Fruit fly (Drosophila melanogaster) whole organism, prepupa: ENCODE results near the gene CG32944.

Source experiments
- Blimp-1 ChIP-seq: fragments of 200-800 bp; sonication (Bioruptor generic); optimal IDR thresholded peaks from 3 replicates; lab custom pipeline; 2017; ENCODE audit warnings: missing biosample characterization, missing genetic modification characterization, mild to moderate bottlenecking, moderate library complexity, missing genetic modification reagents
- CG10631 ChIP-seq: fragments of 200-800 bp; sonication (Bioruptor generic); optimal IDR thresholded peaks from 2 replicates; lab custom pipeline; 2016; ENCODE audit warnings: missing biosample characterization, missing genetic modification characterization
- CG10669 ChIP-seq: fragments of 200-800 bp; sonication (Bioruptor generic); optimal IDR thresholded peaks from 3 replicates; lab custom pipeline; 2018; ENCODE audit warnings: missing biosample characterization, mild to moderate bottlenecking, missing genetic modification characterization, moderate library complexity
- CG11294 ChIP-seq: fragments of 200-800 bp; sonication (Bioruptor generic); IDR thresholded peaks from 2 replicates; pipeline ENCODE4 v1.3.6; 2022; ENCODE audit warnings: missing biosample characterization, missing genetic modification characterization
- CG11762 ChIP-seq: fragments of 200-800 bp; sonication (Bioruptor generic); optimal IDR thresholded peaks from 3 replicates; lab custom pipeline; 2016; ENCODE audit warnings: missing biosample characterization, missing genetic modification characterization; ENCODE audit not compliant: insufficient read depth
- CG11902 ChIP-seq: fragments of 200-800 bp; sonication (Bioruptor generic); optimal IDR thresholded peaks from 3 replicates; lab custom pipeline; 2016; ENCODE audit warnings: missing biosample characterization, missing genetic modification characterization
- CG15336 ChIP-seq: fragments of 200-800 bp; sonication (Bioruptor generic); IDR thresholded peaks from 2 replicates; pipeline ENCODE4 v1.3.6; 2022; ENCODE audit warnings: missing biosample characterization, missing genetic modification characterization
- CG1621 ChIP-seq: fragments of 200-800 bp; sonication (Bioruptor generic); optimal IDR thresholded peaks from 3 replicates; lab custom pipeline; 2018; ENCODE audit warnings: missing biosample characterization, mild to moderate bottlenecking, missing genetic modification characterization
- CG16779 ChIP-seq: fragments of 200-800 bp; sonication (Bioruptor generic); optimal IDR thresholded peaks from 3 replicates; lab custom pipeline; 2017; ENCODE audit warnings: missing biosample characterization, mild to moderate bottlenecking, missing genetic modification characterization
- CG3032 ChIP-seq: fragments of 200-800 bp; optimal IDR thresholded peaks from 2 replicates; lab custom pipeline; 2019; ENCODE audit warnings: missing biosample characterization, mild to moderate bottlenecking, missing genetic modification characterization, moderate library complexity
- CG31627 ChIP-seq: fragments of 200-800 bp; sonication (Bioruptor generic); optimal IDR thresholded peaks from 3 replicates; lab custom pipeline; 2016; ENCODE audit warnings: missing biosample characterization, missing genetic modification characterization
- CG34406 ChIP-seq: fragments of 200-800 bp; sonication (Bioruptor generic); optimal IDR thresholded peaks from 3 replicates; lab custom pipeline; 2016; ENCODE audit warnings: missing biosample characterization, missing genetic modification characterization
- CG4318 ChIP-seq: fragments of 200-800 bp; sonication (Bioruptor generic); optimal IDR thresholded peaks from 3 replicates; lab custom pipeline; 2017; ENCODE audit warnings: missing biosample characterization, mild to moderate bottlenecking, missing genetic modification characterization
- CG6163 ChIP-seq: fragments of 200-800 bp; sonication (Bioruptor generic); IDR thresholded peaks from 3 replicates; pipeline ENCODE4 v1.3.6; 2022; ENCODE audit warnings: missing biosample characterization, missing genetic modification characterization
- CG6276 ChIP-seq: fragments of 200-800 bp; sonication (Bioruptor generic); optimal IDR thresholded peaks from 2 replicates; lab custom pipeline; 2017; ENCODE audit warnings: missing biosample characterization, mild to moderate bottlenecking, missing genetic modification characterization
- CG6792 ChIP-seq: fragments of 200-800 bp; sonication (Bioruptor generic); optimal IDR thresholded peaks from 3 replicates; lab custom pipeline; 2016; ENCODE audit warnings: missing biosample characterization, missing genetic modification characterization
- CG6808 ChIP-seq: fragments of 200-800 bp; sonication (Bioruptor generic); optimal IDR thresholded peaks from 3 replicates; lab custom pipeline; 2017; ENCODE audit warnings: missing biosample characterization, missing genetic modification characterization, mild to moderate bottlenecking, moderate library complexity, missing genetic modification reagents
- CG6854 ChIP-seq: fragments of 200-800 bp; sonication (Bioruptor generic); optimal IDR thresholded peaks from 2 replicates; lab custom pipeline; 2017; ENCODE audit warnings: missing biosample characterization, mild to moderate bottlenecking, missing genetic modification characterization
- CG7368 ChIP-seq: fragments of 200-800 bp; sonication (Bioruptor generic); optimal IDR thresholded peaks from 3 replicates; lab custom pipeline; 2016; ENCODE audit warnings: missing biosample characterization, missing genetic modification characterization
- CG8119 ChIP-seq: fragments of 200-800 bp; sonication (Bioruptor generic); IDR thresholded peaks from 3 replicates; pipeline ENCODE4 v1.3.6; 2022; ENCODE audit warnings: missing biosample characterization, missing genetic modification characterization
- CG8319 ChIP-seq: fragments of 200-800 bp; sonication (Bioruptor generic); optimal IDR thresholded peaks from 3 replicates; lab custom pipeline; 2016; ENCODE audit warnings: missing biosample characterization, missing genetic modification characterization
- CG8632 ChIP-seq: fragments of 200-800 bp; sonication (Bioruptor generic); optimal IDR thresholded peaks from 3 replicates; lab custom pipeline; 2016; ENCODE audit warnings: missing biosample characterization, missing genetic modification characterization
- Eip75B ChIP-seq: fragments of 200-800 bp; sonication (Bioruptor generic); optimal IDR thresholded peaks from 3 replicates; lab custom pipeline; 2016; ENCODE audit warnings: missing biosample characterization, missing genetic modification characterization
- Eip78C ChIP-seq: fragments of 200-800 bp; sonication (Bioruptor generic); peaks from one replicate; lab custom pipeline; 2016; ENCODE audit warnings: missing biosample characterization, missing genetic modification characterization
- Ets21C ChIP-seq: fragments of 200-800 bp; sonication (Bioruptor generic); optimal IDR thresholded peaks from 3 replicates; lab custom pipeline; 2016; ENCODE audit warnings: missing biosample characterization, missing genetic modification characterization
- Ets96B ChIP-seq: fragments of 200-800 bp; optimal IDR thresholded peaks from 2 replicates; lab custom pipeline; 2019; ENCODE audit warnings: missing biosample characterization, mild to moderate bottlenecking, missing genetic modification characterization, moderate library complexity
- Gug ChIP-seq: fragments of 200-800 bp; sonication (Bioruptor generic); IDR thresholded peaks from 2 replicates; pipeline ENCODE4 v1.3.6; 2022; ENCODE audit warnings: missing biosample characterization, missing genetic modification characterization
- Hr39 ChIP-seq: fragments of 200-800 bp; sonication (Bioruptor generic); optimal IDR thresholded peaks from 2 replicates; lab custom pipeline; 2016; ENCODE audit warnings: missing biosample characterization, missing genetic modification characterization
- Hr4 ChIP-seq: fragments of 200-800 bp; sonication (Bioruptor generic); optimal IDR thresholded peaks from 3 replicates; lab custom pipeline; 2016; ENCODE audit warnings: missing biosample characterization, missing genetic modification characterization
- Lpt ChIP-seq: fragments of 200-800 bp; sonication (Bioruptor generic); optimal IDR thresholded peaks from 3 replicates; lab custom pipeline; 2016; ENCODE audit warnings: missing biosample characterization, missing genetic modification characterization
- OdsH ChIP-seq: fragments of 200-800 bp; sonication (Bioruptor generic); optimal IDR thresholded peaks from 3 replicates; lab custom pipeline; 2016; ENCODE audit warnings: missing biosample characterization, missing genetic modification characterization
- Sox102F ChIP-seq: fragments of 200-800 bp; sonication (Bioruptor generic); optimal IDR thresholded peaks from 2 replicates; lab custom pipeline; 2016; ENCODE audit warnings: missing biosample characterization, mild to moderate bottlenecking, missing genetic modification characterization
- Sox14 ChIP-seq: fragments of 200-800 bp; sonication (Bioruptor generic); optimal IDR thresholded peaks from 3 replicates; lab custom pipeline; 2016; ENCODE audit warnings: missing biosample characterization, missing genetic modification characterization
- Sox15 ChIP-seq: fragments of 200-800 bp; sonication (Bioruptor generic); optimal IDR thresholded peaks from 3 replicates; lab custom pipeline; 2016; ENCODE audit warnings: missing biosample characterization, missing genetic modification characterization
- achi ChIP-seq: fragments of 200-800 bp; sonication (Bioruptor generic); optimal IDR thresholded peaks from 3 replicates; lab custom pipeline; 2016; ENCODE audit warnings: missing biosample characterization, missing genetic modification characterization
- acj6 ChIP-seq: fragments of 200-800 bp; sonication (Bioruptor generic); optimal IDR thresholded peaks from 3 replicates; lab custom pipeline; 2016; ENCODE audit warnings: missing biosample characterization, missing genetic modification characterization
- cyc ChIP-seq: fragments of 200-800 bp; sonication (Bioruptor generic); optimal IDR thresholded peaks from 3 replicates; lab custom pipeline; 2016; ENCODE audit warnings: missing biosample characterization, missing genetic modification characterization
- dac ChIP-seq: fragments of 200-800 bp; sonication (Bioruptor generic); optimal IDR thresholded peaks from 2 replicates; lab custom pipeline; 2017; ENCODE audit warnings: missing biosample characterization, mild to moderate bottlenecking, missing genetic modification characterization
- eg ChIP-seq: fragments of 200-800 bp; sonication (Bioruptor generic); IDR thresholded peaks from 3 replicates; pipeline ENCODE4 v1.3.6; 2022; ENCODE audit warnings: missing biosample characterization, missing genetic modification characterization
- esn ChIP-seq: fragments of 200-800 bp; sonication (Bioruptor generic); optimal IDR thresholded peaks from 2 replicates; lab custom pipeline; 2016; ENCODE audit warnings: missing biosample characterization, mild to moderate bottlenecking, missing genetic modification characterization, moderate library complexity
- fd59A ChIP-seq: fragments of 200-800 bp; sonication (Bioruptor generic); optimal IDR thresholded peaks from 2 replicates; lab custom pipeline; 2017; ENCODE audit warnings: missing biosample characterization, mild to moderate bottlenecking, missing genetic modification characterization, missing genetic modification reagents
- lz ChIP-seq: fragments of 200-800 bp; sonication (Bioruptor generic); optimal IDR thresholded peaks from 3 replicates; lab custom pipeline; 2016; ENCODE audit warnings: missing biosample characterization, missing genetic modification characterization
- net ChIP-seq: fragments of 200-800 bp; sonication (Bioruptor generic); optimal IDR thresholded peaks from 3 replicates; lab custom pipeline; 2016; ENCODE audit warnings: missing biosample characterization, missing genetic modification characterization
- pdm3 ChIP-seq: fragments of 200-800 bp; sonication (Bioruptor generic); optimal IDR thresholded peaks from 3 replicates; lab custom pipeline; 2016; ENCODE audit warnings: missing biosample characterization, missing genetic modification characterization
- salr ChIP-seq, 2 experiments: fragments of 200-800 bp; sonication (Bioruptor generic); optimal IDR thresholded peaks; 3 replicates each; lab custom pipeline; 2016 to 2018; ENCODE audit warnings: missing biosample characterization in 2 of 2, missing genetic modification characterization in 2 of 2, mild to moderate bottlenecking in 1 of 2
- spab ChIP-seq: fragments of 200-800 bp; sonication (Bioruptor generic); optimal IDR thresholded peaks from 2 replicates; lab custom pipeline; 2017; ENCODE audit warnings: missing biosample characterization, mild to moderate bottlenecking, missing genetic modification characterization, missing genetic modification reagents
- ss ChIP-seq, 2 experiments: fragments of 200-800 bp; sonication (Bioruptor generic); optimal IDR thresholded peaks; 2 replicates in 1 of 2; 3 replicates in 1 of 2; lab custom pipeline; 2017 to 2018; ENCODE audit warnings: mild to moderate bottlenecking in 2 of 2, missing biosample characterization in 2 of 2, missing genetic modification characterization in 2 of 2, moderate library complexity in 1 of 2
- topi ChIP-seq: fragments of 200-800 bp; sonication (Bioruptor generic); optimal IDR thresholded peaks from 3 replicates; lab custom pipeline; 2016; ENCODE audit warnings: missing biosample characterization, missing genetic modification characterization

Gene CG32944

DNA sequence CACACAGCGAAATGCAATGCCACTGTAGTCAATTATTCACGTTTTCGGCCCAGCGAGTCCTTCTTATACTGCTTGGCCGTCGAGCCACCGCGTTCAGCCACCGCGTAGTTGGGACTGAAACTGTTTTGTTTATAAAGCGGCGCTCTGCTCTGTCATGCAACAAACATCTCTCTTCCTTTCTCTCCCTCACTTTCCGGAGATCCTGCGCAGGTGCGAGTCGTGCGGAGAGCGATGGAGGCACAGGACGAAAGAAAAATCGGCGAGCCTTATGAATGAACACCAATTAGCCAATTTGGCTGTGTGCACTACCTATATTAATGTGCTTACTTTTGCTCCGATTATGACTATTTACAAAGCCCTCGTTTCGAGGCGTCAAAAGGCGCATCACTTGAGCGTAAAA is at the start of gene CG32944:
TSS of gene CG32944 (minus strand) at position 97 of the 400 bp plus-strand sequence.
- TF ChIP-seq CG10631 (GFP tag; lab: Kevin White, UChicago): no peak
- no peak for TF ChIP-seq eg (GFP tag; lab: Robert Waterston, UW)
- TF ChIP-seq CG31627 (GFP tag; lab: Kevin White, UChicago): no peak
- no peak for TF ChIP-seq cyc (GFP tag; lab: Kevin White, UChicago)
- TF ChIP-seq Lpt (GFP tag; lab: Kevin White, UChicago): no peak
- no peak for TF ChIP-seq topi (GFP tag; lab: Kevin White, UChicago)
- TF ChIP-seq CG7368 (GFP tag; lab: Kevin White, UChicago): no peak
- no peak for TF ChIP-seq esn (GFP tag; lab: Kevin White, UChicago)
- no peak for TF ChIP-seq CG16779 (tag; lab: Kevin White, UChicago)
- TF ChIP-seq CG34406 (GFP tag; lab: Kevin White, UChicago): no peak
- no peak for TF ChIP-seq CG15336 (GFP tag; lab: Robert Waterston, UW)
- no peak for TF ChIP-seq net
- TF ChIP-seq fd59A (GFP tag; lab: Kevin White, UChicago): no peak
- TF ChIP-seq acj6: no peak
- TF ChIP-seq pdm3 (GFP tag; lab: Kevin White, UChicago): no peak
- TF ChIP-seq spab (GFP tag; lab: Kevin White, UChicago): no peak
- no peak for TF ChIP-seq Hr4 (GFP tag; lab: Kevin White, UChicago)
- no peak for TF ChIP-seq ss (GFP tag; optimal IDR thresholded peaks at IDR 0.05; lab: Kevin White, UChicago)
- TF ChIP-seq CG4318 (GFP tag; lab: Kevin White, UChicago): no peak
- TF ChIP-seq CG3032 (tag; lab: Kevin White, UChicago): no peak

DNA sequence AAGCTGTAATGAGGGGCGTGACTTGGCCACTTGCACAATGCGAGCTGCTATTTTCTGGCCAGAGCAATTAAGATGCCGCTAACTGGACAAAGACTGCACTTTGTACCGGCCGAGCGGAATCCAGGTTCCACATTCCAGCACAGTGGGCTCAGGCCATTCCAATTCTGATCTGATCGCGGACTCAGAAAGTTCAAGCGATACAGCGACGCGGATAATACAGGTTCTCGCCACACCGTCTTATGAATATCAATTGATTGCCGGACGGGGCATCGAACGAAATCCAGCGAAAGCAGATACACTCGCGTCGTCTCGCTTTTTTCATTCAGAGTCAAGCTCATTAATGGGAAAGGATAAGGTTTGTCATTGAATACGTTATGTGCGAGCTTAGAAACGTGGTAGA is 49.5 kb upstream of the CG32944 start:
- TF ChIP-seq OdsH (GFP tag; lab: Kevin White, UChicago) (no peak), Lpt (GFP tag; lab: Kevin White, UChicago) (no peak), CG7368 (GFP tag; lab: Kevin White, UChicago) (no peak), lz (no peak), CG16779 (tag; lab: Kevin White, UChicago) (no peak), esn (GFP tag; lab: Kevin White, UChicago) (no peak), CG6854 (peak; percentile 64), CG6163 (GFP tag; lab: Robert Waterston, UW) (no peak), Ets21C (GFP tag; lab: Kevin White, UChicago) (no peak), CG8632 (no peak), pdm3 (GFP tag; lab: Kevin White, UChicago) (no peak), CG11902 (GFP tag; lab: Kevin White, UChicago) (no peak), CG10631 (GFP tag; lab: Kevin White, UChicago) (no peak), Hr39 (GFP tag; lab: Kevin White, UChicago) (no peak), net (no peak), Ets96B (tag; lab: Kevin White, UChicago) (no peak), CG11762 (no peak), Eip78C (GFP tag; lab: Kevin White, UChicago) (peak; percentile 41), Sox102F (GFP tag; lab: Kevin White, UChicago) (no peak), CG8119 (GFP tag; lab: Robert Waterston, UW) (no peak), achi (GFP tag; lab: Kevin White, UChicago) (no peak), CG6792 (no peak), CG4318 (GFP tag; lab: Kevin White, UChicago) (no peak), Eip75B (GFP tag; lab: Kevin White, UChicago) (no peak), Sox14 (GFP tag; lab: Kevin White, UChicago) (peak; percentile 17), CG31627 (GFP tag; lab: Kevin White, UChicago) (no peak), Hr4 (GFP tag; lab: Kevin White, UChicago) (no peak), Blimp-1 (GFP tag; lab: Kevin White, UChicago) (peak; percentile 48), CG6808 (GFP tag; lab: Kevin White, UChicago) (peak; percentile 56), fd59A (GFP tag; lab: Kevin White, UChicago) (no peak), CG10669 (GFP tag; lab: Kevin White, UChicago) (peak; percentile 19), CG34406 (GFP tag; lab: Kevin White, UChicago) (no peak), CG3032 (tag; lab: Kevin White, UChicago) (no peak), dac (GFP tag; lab: Kevin White, UChicago) (no peak), Sox15 (GFP tag; lab: Kevin White, UChicago) (no peak), Gug (GFP tag; lab: Robert Waterston, UW) (no peak), salr (GFP tag; optimal IDR thresholded peaks at IDR 0.05; lab: Kevin White, UChicago) (no peak), CG11294 (GFP tag; lab: Robert Waterston, UW) (no peak), CG8319 (GFP tag; lab: Kevin White, UChicago) (no peak), CG6276 (GFP tag; lab: Kevin White, UChicago) (no peak), spab (GFP tag; lab: Kevin White, UChicago) (peak; percentile 36), CG1621 (tag; lab: Kevin White, UChicago) (peak; percentile 49)
